Worm (Caenorhabditis elegans) whole organism, mixed stage, embryonic: Measurements from ENCODE around the gene cmk-1.

Experiments used
- ceh-39 ChIP-seq: fragments of 150-350 bp; optimal IDR thresholded peaks from 2 replicates; lab custom pipeline; 2014; ENCODE audit warnings: missing biosample characterization, missing genetic modification characterization
- ceh-83 ChIP-seq: fragments of 200-800 bp; sonication (Bioruptor generic); optimal IDR thresholded peaks from 2 replicates; lab custom pipeline; 2018; ENCODE audit warnings: mild to moderate bottlenecking, missing genetic modification characterization, missing compliant biosample characterization
- ces-1 ChIP-seq: fragments of 150-350 bp; optimal IDR thresholded peaks from 2 replicates; lab custom pipeline; 2014; ENCODE audit warnings: missing biosample characterization, missing genetic modification reagents, missing genetic modification characterization
- mab-5 ChIP-seq: fragments of 150-350 bp; optimal IDR thresholded peaks from 2 replicates; lab custom pipeline; 2014; ENCODE audit warnings: missing biosample characterization, missing genetic modification characterization
- mep-1 ChIP-seq: fragments of 150-350 bp; optimal IDR thresholded peaks from 2 replicates; lab custom pipeline; 2017; ENCODE audit warnings: missing biosample characterization, missing genetic modification reagents, missing genetic modification characterization, inconsistent platforms
- nhr-237 ChIP-seq: fragments of 150-350 bp; optimal IDR thresholded peaks from 2 replicates; lab custom pipeline; 2014; ENCODE audit warnings: missing biosample characterization, missing genetic modification characterization
- pha-4 ChIP-seq: fragments of 150-350 bp; optimal IDR thresholded peaks from 2 replicates; lab custom pipeline; 2018; ENCODE audit warnings: missing biosample characterization, missing genetic modification reagents, missing genetic modification characterization
- sem-2 ChIP-seq: fragments of 200-800 bp; sonication (Bioruptor generic); optimal IDR thresholded peaks from 2 replicates; lab custom pipeline; 2018; ENCODE audit warnings: mild to moderate bottlenecking, missing genetic modification characterization, missing compliant biosample characterization
- snpc-4 ChIP-seq: fragments of 150-350 bp; optimal IDR thresholded peaks from 2 replicates; lab custom pipeline; 2014; ENCODE audit warnings: missing biosample characterization, missing genetic modification characterization
- tbx-8 ChIP-seq: fragments of 200-800 bp; sonication (Bioruptor generic); optimal IDR thresholded peaks from 2 replicates; lab custom pipeline; 2018; ENCODE audit warnings: mild to moderate bottlenecking, missing genetic modification characterization, moderate library complexity, missing compliant biosample characterization
- unc-39 ChIP-seq: fragments of 150-350 bp; optimal IDR thresholded peaks from 2 replicates; lab custom pipeline; 2014; ENCODE audit warnings: missing biosample characterization, missing genetic modification characterization
- unc-62 ChIP-seq: fragments of 150-350 bp; optimal IDR thresholded peaks from 2 replicates; lab custom pipeline; 2014; ENCODE audit warnings: missing biosample characterization, missing genetic modification reagents, missing genetic modification characterization
- zip-8 ChIP-seq: fragments of 150-350 bp; optimal IDR thresholded peaks from 2 replicates; lab custom pipeline; 2014; ENCODE audit warnings: missing biosample characterization, missing genetic modification characterization

- TF ChIP-seq mab-5 (tag; lab: Kevin White, UChicago) (no peak), unc-62 (GFP tag; lab: Kevin White, UChicago) (no peak), sem-2 (GFP tag; lab: Kevin White, UChicago) (no peak), mep-1 (tag; lab: Kevin White, UChicago) (no peak), unc-39 (tag; lab: Kevin White, UChicago) (no peak), tbx-8 (no peak), ceh-39 (tag; lab: Kevin White, UChicago) (no peak), ces-1 (GFP tag; lab: Kevin White, UChicago) (no peak), zip-8 (tag; lab: Kevin White, UChicago) (no peak), ceh-83 (GFP tag; lab: Kevin White, UChicago) (no peak), pha-4 (tag; lab: Kevin White, UChicago) (no peak), snpc-4 (tag; lab: Kevin White, UChicago) (no peak), nhr-237 (tag; lab: Kevin White, UChicago) (no peak)
Observed at ce11 chrIV:1813869-1814268, 10.4 kb upstream of the cmk-1 start.
